Worm (Caenorhabditis elegans) whole organism, midembryonic: ENCODE data around the gene K03H6.1.

Experiments
- T22C8.4 ChIP-seq: fragments of 200-800 bp; sonication (Bioruptor generic); IDR thresholded peaks from 2 replicates; pipeline ENCODE4 v1.3.6; 2022; ENCODE audit warnings: missing genetic modification characterization, missing compliant biosample characterization
- cog-1 ChIP-seq: sonication (generic microtip); optimal IDR thresholded peaks from 2 replicates; lab custom pipeline; 2016; ENCODE audit warnings: missing genetic modification characterization, missing compliant biosample characterization
- flt-1 ChIP-seq: fragments of 200-800 bp; sonication (Bioruptor generic); IDR thresholded peaks from 2 replicates; pipeline ENCODE4 v1.3.6; 2022; ENCODE audit warnings: missing genetic modification characterization, missing compliant biosample characterization
- klf-2 ChIP-seq: fragments of 200-800 bp; sonication (Bioruptor generic); conservative IDR thresholded peaks from 2 replicates; pipeline ENCODE4 v1.3.6; 2022; ENCODE audit warnings: missing genetic modification reagents, missing genetic modification characterization, missing compliant biosample characterization
- med-1 ChIP-seq: sonication (generic microtip); optimal IDR thresholded peaks from 2 replicates; lab custom pipeline; 2017; ENCODE audit warnings: missing genetic modification characterization, mild to moderate bottlenecking, missing compliant biosample characterization, antibody characterized with exemption, missing genetic modification reagents; ENCODE audit not compliant: insufficient read depth
- ref-1 ChIP-seq: fragments of 200-800 bp; sonication (Bioruptor generic); conservative IDR thresholded peaks from 2 replicates; pipeline ENCODE4 v1.3.6; 2022; ENCODE audit warnings: missing genetic modification reagents, missing genetic modification characterization, missing compliant biosample characterization
- tab-1 ChIP-seq: fragments of 200-800 bp; sonication (Bioruptor generic); IDR thresholded peaks from 2 replicates; pipeline ENCODE4 v1.3.6; 2022; ENCODE audit warnings: missing genetic modification characterization, missing compliant biosample characterization
- ztf-29 ChIP-seq: fragments of 200-800 bp; sonication (Bioruptor generic); IDR thresholded peaks from 2 replicates; pipeline ENCODE4 v1.3.6; 2022; ENCODE audit warnings: missing genetic modification reagents, missing genetic modification characterization, missing compliant biosample characterization

- no peak for TF ChIP-seq flt-1
- no peak for TF ChIP-seq med-1 (GFP tag; lab: Kevin White, UChicago)
- TF ChIP-seq ref-1 = no peak
- no peak for TF ChIP-seq klf-2 (GFP tag; lab: Robert Waterston, UW)
- TF ChIP-seq T22C8.4 (GFP tag; lab: Robert Waterston, UW) = no peak
- TF ChIP-seq ztf-29 (GFP tag; lab: Robert Waterston, UW) = no peak
- no peak for TF ChIP-seq cog-1 (tag; lab: Kevin White, UChicago)
- no peak for TF ChIP-seq tab-1 (GFP tag; lab: Robert Waterston, UW)
These were observed 24.9 kb downstream of the K03H6.1 start, which contains the start of gene col-107 for ce11 chrIV:1548457-1548861.
